Fruit fly (Drosophila melanogaster) ovary, adult (tissue): ENCODE data around the gene CG43925.

Experiments used
- CG17801 ChIP-seq: fragments of 200-800 bp; optimal IDR thresholded peaks from 2 replicates; lab custom pipeline; 2019; ENCODE audit warnings: missing biosample characterization, mild to moderate bottlenecking, missing genetic modification characterization, moderate library complexity; ENCODE audit not compliant: partially characterized antibody

CG43925 gene

dm6 chr2L:13176701-13177249 is 552 bp downstream of the CG43925 start, which contains the start of the genes Sfmbt and CG5439:
TSS of gene Sfmbt (minus strand) at chr2L:13176785.
TSS of gene CG5439 (plus strand) at chr2L:13177150.
- peak; percentile 62 for TF ChIP-seq CG17801 (GFP tag; lab: Kevin White, UChicago)

dm6 chr2L:13179095-13179494 is 2.9 kb downstream of the CG43925 start, which contains the start of gene Alg7:
TSS of gene Alg7 (plus strand) at chr2L:13179247.
- TF ChIP-seq CG17801 (GFP tag; lab: Kevin White, UChicago), result peak; percentile 21

- TF ChIP-seq CG17801 (GFP tag; lab: Kevin White, UChicago), result no peak
Measured at dm6 chr2L:13182415-13182814, 6.2 kb downstream of the CG43925 start, which contains the start of gene Mgat3. TSS of gene Mgat3 (minus strand) at chr2L:13182596.

- TF ChIP-seq CG17801 (GFP tag; lab: Kevin White, UChicago), result no peak
Measured at dm6 chr2L:13183150-13183549, 6.9 kb downstream of the CG43925 start, which contains the start of gene Rsph1. TSS of gene Rsph1 (plus strand) at chr2L:13183450.

- peak; percentile 23 for TF ChIP-seq CG17801 (GFP tag; lab: Kevin White, UChicago)
Measured at dm6 chr2L:13190534-13190933, 14.3 kb downstream of the CG43925 start.

dm6 chr2L:13191052-13191678 is 14.9 kb downstream of the CG43925 start:
- no peak for TF ChIP-seq CG17801 (GFP tag; lab: Kevin White, UChicago)

- TF ChIP-seq CG17801 (GFP tag; lab: Kevin White, UChicago), result peak; percentile 78
Measured at dm6 chr2L:13191894-13192293, 15.7 kb downstream of the CG43925 start, which contains the start of the genes CG16974 and Edem2. TSS of gene CG16974 (minus strand) at chr2L:13191979. TSS of gene Edem2 (plus strand) at chr2L:13192201.

- no peak for TF ChIP-seq CG17801 (GFP tag; lab: Kevin White, UChicago)
Measured at dm6 chr2L:13195822-13196221, 19.6 kb downstream of the CG43925 start.

dm6 chr2L:13202960-13203436 is 26.8 kb downstream of the CG43925 start, which contains the start of gene CG16972:
TSS of gene CG16972 (minus strand) at chr2L:13203295.
- peak; percentile 12 for TF ChIP-seq CG17801 (GFP tag; lab: Kevin White, UChicago)

dm6 chr2L:13203437-13204137 is 27.4 kb downstream of the CG43925 start, which contains the start of gene Pect:
TSS of gene Pect (plus strand) at chr2L:13203762.
- TF ChIP-seq CG17801 (GFP tag; lab: Kevin White, UChicago), result peak; percentile 21

dm6 chr2L:13204151-13204550 is 27.9 kb downstream of the CG43925 start:
- TF ChIP-seq CG17801 (GFP tag; lab: Kevin White, UChicago), result no peak

dm6 chr2L:13205256-13205655 is 29.0 kb downstream of the CG43925 start:
- peak; percentile 6 for TF ChIP-seq CG17801 (GFP tag; lab: Kevin White, UChicago)

dm6 chr2L:13206077-13206668 is 29.9 kb downstream of the CG43925 start:
- TF ChIP-seq CG17801 (GFP tag; lab: Kevin White, UChicago), result peak; percentile 26

- peak; percentile 41 for TF ChIP-seq CG17801 (GFP tag; lab: Kevin White, UChicago)
Measured at dm6 chr2L:13206857-13207463, 30.7 kb downstream of the CG43925 start.
